Fruit fly (Drosophila melanogaster) whole organism, prepupa: ENCODE data around the gene CG42815.

Experiments
- Blimp-1 ChIP-seq: fragments of 200-800 bp; sonication (Bioruptor generic); optimal IDR thresholded peaks from 3 replicates; lab custom pipeline; 2017; ENCODE audit warnings: missing biosample characterization, missing genetic modification characterization, mild to moderate bottlenecking, moderate library complexity, missing genetic modification reagents
- CG10631 ChIP-seq: fragments of 200-800 bp; sonication (Bioruptor generic); optimal IDR thresholded peaks from 2 replicates; lab custom pipeline; 2016; ENCODE audit warnings: missing biosample characterization, missing genetic modification characterization
- CG11294 ChIP-seq: fragments of 200-800 bp; sonication (Bioruptor generic); IDR thresholded peaks from 2 replicates; pipeline ENCODE4 v1.3.6; 2022; ENCODE audit warnings: missing biosample characterization, missing genetic modification characterization
- CG1621 ChIP-seq: fragments of 200-800 bp; sonication (Bioruptor generic); optimal IDR thresholded peaks from 3 replicates; lab custom pipeline; 2018; ENCODE audit warnings: missing biosample characterization, mild to moderate bottlenecking, missing genetic modification characterization
- CG16779 ChIP-seq: fragments of 200-800 bp; sonication (Bioruptor generic); optimal IDR thresholded peaks from 3 replicates; lab custom pipeline; 2017; ENCODE audit warnings: missing biosample characterization, mild to moderate bottlenecking, missing genetic modification characterization
- CG31627 ChIP-seq: fragments of 200-800 bp; sonication (Bioruptor generic); optimal IDR thresholded peaks from 3 replicates; lab custom pipeline; 2016; ENCODE audit warnings: missing biosample characterization, missing genetic modification characterization
- CG34406 ChIP-seq: fragments of 200-800 bp; sonication (Bioruptor generic); optimal IDR thresholded peaks from 3 replicates; lab custom pipeline; 2016; ENCODE audit warnings: missing biosample characterization, missing genetic modification characterization
- CG3919 ChIP-seq: fragments of 200-800 bp; sonication (Bioruptor generic); optimal IDR thresholded peaks from 3 replicates; lab custom pipeline; 2016; ENCODE audit warnings: missing biosample characterization, missing genetic modification characterization
- CG6276 ChIP-seq: fragments of 200-800 bp; sonication (Bioruptor generic); optimal IDR thresholded peaks from 2 replicates; lab custom pipeline; 2017; ENCODE audit warnings: missing biosample characterization, mild to moderate bottlenecking, missing genetic modification characterization
- CG6792 ChIP-seq: fragments of 200-800 bp; sonication (Bioruptor generic); optimal IDR thresholded peaks from 3 replicates; lab custom pipeline; 2016; ENCODE audit warnings: missing biosample characterization, missing genetic modification characterization
- CG6808 ChIP-seq: fragments of 200-800 bp; sonication (Bioruptor generic); optimal IDR thresholded peaks from 3 replicates; lab custom pipeline; 2017; ENCODE audit warnings: missing biosample characterization, missing genetic modification characterization, mild to moderate bottlenecking, moderate library complexity, missing genetic modification reagents
- CG6854 ChIP-seq: fragments of 200-800 bp; sonication (Bioruptor generic); optimal IDR thresholded peaks from 2 replicates; lab custom pipeline; 2017; ENCODE audit warnings: missing biosample characterization, mild to moderate bottlenecking, missing genetic modification characterization
- CG7368 ChIP-seq: fragments of 200-800 bp; sonication (Bioruptor generic); optimal IDR thresholded peaks from 3 replicates; lab custom pipeline; 2016; ENCODE audit warnings: missing biosample characterization, missing genetic modification characterization
- CG8119 ChIP-seq: fragments of 200-800 bp; sonication (Bioruptor generic); IDR thresholded peaks from 3 replicates; pipeline ENCODE4 v1.3.6; 2022; ENCODE audit warnings: missing biosample characterization, missing genetic modification characterization
- CG8632 ChIP-seq: fragments of 200-800 bp; sonication (Bioruptor generic); optimal IDR thresholded peaks from 3 replicates; lab custom pipeline; 2016; ENCODE audit warnings: missing biosample characterization, missing genetic modification characterization
- CG9139 ChIP-seq: fragments of 200-800 bp; sonication (Bioruptor generic); optimal IDR thresholded peaks from 3 replicates; lab custom pipeline; 2017; ENCODE audit warnings: missing biosample characterization, mild to moderate bottlenecking, missing genetic modification characterization
- Eip75B ChIP-seq: fragments of 200-800 bp; sonication (Bioruptor generic); optimal IDR thresholded peaks from 3 replicates; lab custom pipeline; 2016; ENCODE audit warnings: missing biosample characterization, missing genetic modification characterization
- Eip93F ChIP-seq: fragments of 200-800 bp; sonication (Bioruptor generic); optimal IDR thresholded peaks from 2 replicates; lab custom pipeline; 2016; ENCODE audit warnings: missing biosample characterization, mild to moderate bottlenecking, missing genetic modification characterization
- Ets21C ChIP-seq: fragments of 200-800 bp; sonication (Bioruptor generic); optimal IDR thresholded peaks from 3 replicates; lab custom pipeline; 2016; ENCODE audit warnings: missing biosample characterization, missing genetic modification characterization
- Gug ChIP-seq: fragments of 200-800 bp; sonication (Bioruptor generic); IDR thresholded peaks from 2 replicates; pipeline ENCODE4 v1.3.6; 2022; ENCODE audit warnings: missing biosample characterization, missing genetic modification characterization
- Hr38 ChIP-seq: sonication (Bioruptor generic); optimal IDR thresholded peaks from 2 replicates; lab custom pipeline; 2016; ENCODE audit warnings: missing biosample characterization, missing genetic modification characterization
- Hr39 ChIP-seq: fragments of 200-800 bp; sonication (Bioruptor generic); optimal IDR thresholded peaks from 2 replicates; lab custom pipeline; 2016; ENCODE audit warnings: missing biosample characterization, missing genetic modification characterization
- Hr4 ChIP-seq: fragments of 200-800 bp; sonication (Bioruptor generic); optimal IDR thresholded peaks from 3 replicates; lab custom pipeline; 2016; ENCODE audit warnings: missing biosample characterization, missing genetic modification characterization
- Met ChIP-seq: fragments of 200-800 bp; sonication (Bioruptor generic); optimal IDR thresholded peaks from 3 replicates; lab custom pipeline; 2016; ENCODE audit warnings: missing biosample characterization, missing genetic modification characterization
- OdsH ChIP-seq: fragments of 200-800 bp; sonication (Bioruptor generic); optimal IDR thresholded peaks from 3 replicates; lab custom pipeline; 2016; ENCODE audit warnings: missing biosample characterization, missing genetic modification characterization
- Smox ChIP-seq: fragments of 200-800 bp; sonication (Bioruptor generic); optimal IDR thresholded peaks from 3 replicates; lab custom pipeline; 2016; ENCODE audit warnings: missing biosample characterization, missing genetic modification characterization
- Sox102F ChIP-seq: fragments of 200-800 bp; sonication (Bioruptor generic); optimal IDR thresholded peaks from 2 replicates; lab custom pipeline; 2016; ENCODE audit warnings: missing biosample characterization, mild to moderate bottlenecking, missing genetic modification characterization
- Sox14 ChIP-seq: fragments of 200-800 bp; sonication (Bioruptor generic); optimal IDR thresholded peaks from 3 replicates; lab custom pipeline; 2016; ENCODE audit warnings: missing biosample characterization, missing genetic modification characterization
- achi ChIP-seq: fragments of 200-800 bp; sonication (Bioruptor generic); optimal IDR thresholded peaks from 3 replicates; lab custom pipeline; 2016; ENCODE audit warnings: missing biosample characterization, missing genetic modification characterization
- acj6 ChIP-seq: fragments of 200-800 bp; sonication (Bioruptor generic); optimal IDR thresholded peaks from 3 replicates; lab custom pipeline; 2016; ENCODE audit warnings: missing biosample characterization, missing genetic modification characterization
- cyc ChIP-seq: fragments of 200-800 bp; sonication (Bioruptor generic); optimal IDR thresholded peaks from 3 replicates; lab custom pipeline; 2016; ENCODE audit warnings: missing biosample characterization, missing genetic modification characterization
- dac ChIP-seq: fragments of 200-800 bp; sonication (Bioruptor generic); optimal IDR thresholded peaks from 2 replicates; lab custom pipeline; 2017; ENCODE audit warnings: missing biosample characterization, mild to moderate bottlenecking, missing genetic modification characterization
- dsx ChIP-seq: fragments of 200-800 bp; optimal IDR thresholded peaks from 3 replicates; lab custom pipeline; 2019; ENCODE audit warnings: missing biosample characterization, mild to moderate bottlenecking, missing genetic modification characterization, moderate library complexity; ENCODE audit not compliant: poor library complexity, severe bottlenecking
- eg ChIP-seq: fragments of 200-800 bp; sonication (Bioruptor generic); IDR thresholded peaks from 3 replicates; pipeline ENCODE4 v1.3.6; 2022; ENCODE audit warnings: missing biosample characterization, missing genetic modification characterization
- fd85E ChIP-seq: fragments of 200-800 bp; sonication (Bioruptor generic); optimal IDR thresholded peaks from 3 replicates; lab custom pipeline; 2016; ENCODE audit warnings: missing biosample characterization, missing genetic modification characterization
- fkh ChIP-seq: fragments of 200-800 bp; sonication (Bioruptor generic); optimal IDR thresholded peaks from 3 replicates; lab custom pipeline; 2017; ENCODE audit warnings: missing biosample characterization, mild to moderate bottlenecking, missing genetic modification characterization, moderate library complexity
- lz ChIP-seq: fragments of 200-800 bp; sonication (Bioruptor generic); optimal IDR thresholded peaks from 3 replicates; lab custom pipeline; 2016; ENCODE audit warnings: missing biosample characterization, missing genetic modification characterization
- spab ChIP-seq: fragments of 200-800 bp; sonication (Bioruptor generic); optimal IDR thresholded peaks from 2 replicates; lab custom pipeline; 2017; ENCODE audit warnings: missing biosample characterization, mild to moderate bottlenecking, missing genetic modification characterization, missing genetic modification reagents
- svp ChIP-seq: fragments of 200-800 bp; sonication (Bioruptor generic); peaks from one replicate; lab custom pipeline; 2016; ENCODE audit warnings: missing biosample characterization, missing genetic modification characterization
- topi ChIP-seq: fragments of 200-800 bp; sonication (Bioruptor generic); optimal IDR thresholded peaks from 3 replicates; lab custom pipeline; 2016; ENCODE audit warnings: missing biosample characterization, missing genetic modification characterization
- vri ChIP-seq: fragments of 200-800 bp; sonication (Bioruptor generic); optimal IDR thresholded peaks from 3 replicates; lab custom pipeline; 2016; ENCODE audit warnings: missing biosample characterization, mild to moderate bottlenecking, missing genetic modification characterization

CG42815 gene

DNA sequence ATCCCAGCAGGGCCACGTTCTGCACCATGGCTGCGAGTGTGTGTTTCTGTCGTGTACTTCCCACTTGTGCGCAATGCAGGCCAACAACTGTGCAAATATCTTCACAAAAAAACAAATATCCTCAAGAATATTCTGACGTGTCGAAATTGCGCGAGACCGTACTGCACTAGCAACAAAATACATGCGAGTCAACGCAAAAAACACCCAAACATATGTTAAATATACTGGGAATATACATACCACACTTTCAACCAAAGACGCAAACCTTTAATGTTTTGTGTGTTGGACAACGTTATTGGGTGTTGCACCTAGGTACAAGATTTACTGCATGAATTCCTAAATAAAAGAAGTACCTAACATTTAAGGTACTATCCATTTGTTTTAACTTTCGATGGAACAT is 10.8 kb upstream of the CG42815 start, which contains the start of gene NUCB1:
NUCB1 (minus strand) TSS at position 173 of the 400 bp plus-strand sequence.
- TF ChIP-seq dsx = no peak
- TF ChIP-seq CG7368 (GFP tag; lab: Kevin White, UChicago) = peak; percentile 23
- peak; percentile 13 for TF ChIP-seq CG31627 (GFP tag; lab: Kevin White, UChicago)
- peak; percentile 82 for TF ChIP-seq fkh
- TF ChIP-seq svp (GFP tag; lab: Kevin White, UChicago) = no peak
- no peak for TF ChIP-seq achi
- peak; percentile 15 for TF ChIP-seq Hr39
- no peak for TF ChIP-seq CG6854 (GFP tag; lab: Kevin White, UChicago)
- no peak for TF ChIP-seq CG11294 (GFP tag; lab: Robert Waterston, UW)
- TF ChIP-seq Sox14 (GFP tag; lab: Kevin White, UChicago) = no peak
- no peak for TF ChIP-seq CG8119 (GFP tag; lab: Robert Waterston, UW)
- TF ChIP-seq spab (GFP tag; lab: Kevin White, UChicago) = no peak
- TF ChIP-seq CG10631 (GFP tag; lab: Kevin White, UChicago) = no peak
- peak; percentile 14 for TF ChIP-seq lz
- TF ChIP-seq Met (GFP tag; lab: Kevin White, UChicago) = no peak
- no peak for TF ChIP-seq Gug (GFP tag; lab: Robert Waterston, UW)
- no peak for TF ChIP-seq Blimp-1 (GFP tag; lab: Kevin White, UChicago)
- no peak for TF ChIP-seq topi (GFP tag; lab: Kevin White, UChicago)
- TF ChIP-seq Sox102F (GFP tag; lab: Kevin White, UChicago) = no peak
- TF ChIP-seq vri (GFP tag; lab: Kevin White, UChicago) = no peak
- no peak for TF ChIP-seq CG8632 (GFP tag; lab: Kevin White, UChicago)
- TF ChIP-seq eg (GFP tag; lab: Robert Waterston, UW) = peak; percentile 34; the same call in 2 of the 3 replicates
- TF ChIP-seq CG6808 (GFP tag; lab: Kevin White, UChicago) = no peak
- TF ChIP-seq Eip93F (GFP tag; lab: Kevin White, UChicago) = no peak
- no peak for TF ChIP-seq dac (GFP tag; lab: Kevin White, UChicago)
- no peak for TF ChIP-seq CG6276 (GFP tag; lab: Kevin White, UChicago)
- peak; percentile 30 for TF ChIP-seq cyc (GFP tag; lab: Kevin White, UChicago)
- no peak for TF ChIP-seq OdsH (GFP tag; lab: Kevin White, UChicago)
- no peak for TF ChIP-seq Ets21C (GFP tag; lab: Kevin White, UChicago)
- no peak for TF ChIP-seq Eip75B
- no peak for TF ChIP-seq Smox (GFP tag; lab: Kevin White, UChicago)
- no peak for TF ChIP-seq CG3919

dm6 chr3L:17797494-17797893 is 6.2 kb upstream of the CG42815 start, which contains the start of gene CG42816:
TSS of gene CG42816 (minus strand) at chr3L:17797594.
- TF ChIP-seq fkh = no peak
- no peak for TF ChIP-seq Gug (GFP tag; lab: Robert Waterston, UW)
- no peak for TF ChIP-seq CG34406
- no peak for TF ChIP-seq cyc (GFP tag; lab: Kevin White, UChicago)
- no peak for TF ChIP-seq fd85E (GFP tag; lab: Kevin White, UChicago)
- no peak for TF ChIP-seq CG16779 (tag; lab: Kevin White, UChicago)
- TF ChIP-seq topi (GFP tag; lab: Kevin White, UChicago) = no peak
- no peak for TF ChIP-seq Hr4
- TF ChIP-seq CG7368 (GFP tag; lab: Kevin White, UChicago) = no peak
- TF ChIP-seq CG9139 (GFP tag; lab: Kevin White, UChicago) = no peak
- no peak for TF ChIP-seq CG1621 (tag; lab: Kevin White, UChicago)
- no peak for TF ChIP-seq Blimp-1 (GFP tag; lab: Kevin White, UChicago)
- TF ChIP-seq CG6792 (GFP tag; lab: Kevin White, UChicago) = no peak
- no peak for TF ChIP-seq svp (GFP tag; lab: Kevin White, UChicago)
- TF ChIP-seq Hr38 = no peak
- no peak for TF ChIP-seq acj6 (GFP tag; lab: Kevin White, UChicago)
- TF ChIP-seq CG8632 (GFP tag; lab: Kevin White, UChicago) = no peak
